Fruit fly (Drosophila melanogaster): ENCODE measurements around the gene Tektin-C.
A peak's percentile ranks its signal among the peaks of the same experiment; 100 is the strongest.

The Tektin-C gene

DNA sequence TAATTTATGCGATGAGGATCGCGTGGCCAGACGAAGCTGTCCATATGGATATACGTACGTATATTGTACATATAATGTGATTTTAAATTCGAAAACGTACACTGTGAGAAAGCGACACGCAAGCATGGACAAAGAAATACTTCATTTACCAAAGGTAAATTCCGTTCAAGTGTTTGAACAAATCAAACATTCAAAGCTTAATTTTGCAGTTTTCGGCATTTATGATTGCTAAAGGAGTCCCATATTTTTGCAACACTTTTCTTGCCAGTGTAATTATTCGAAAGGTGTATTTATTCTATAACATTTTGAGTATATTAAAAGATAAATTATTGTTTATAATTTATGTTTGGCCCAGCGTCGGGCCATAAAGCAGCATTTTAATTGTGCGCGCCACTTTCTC lies 23.0 kb upstream of the Tektin-C start (continued):
- TF ChIP-seq CG31388 (GFP tag; optimal IDR thresholded peaks at IDR 0.05) (no peak), CG31441 (GFP tag; IDR thresholded peaks at IDR 0.05) (peak; percentile 48; the same call in 1 of the 2 replicates), Doc3 (GFP tag; IDR thresholded peaks at IDR 0.05; ENCODE audit: partially characterized antibody) (no peak), CG10462 (GFP tag; optimal IDR thresholded peaks at IDR 0.05) (no peak), her (GFP tag; optimal IDR thresholded peaks at IDR 0.05) (no peak), CG18262 (tag; optimal IDR thresholded peaks at IDR 0.05) (peak; percentile 16), CG10431 (GFP tag; optimal IDR thresholded peaks at IDR 0.05) (no peak), Dip3 (GFP tag; optimal IDR thresholded peaks at IDR 0.05) (peak; percentile 42), CoRest (tag; optimal IDR thresholded peaks at IDR 0.05) (peak; percentile 44), CG8765 (GFP tag; IDR thresholded peaks at IDR 0.05) (no peak), CG14667 (GFP tag; IDR thresholded peaks at IDR 0.05) (no peak), vvl (GFP tag; IDR thresholded peaks at IDR 0.05) (peak; percentile 13; the same call in 1 of the 2 replicates), CG4282 (GFP tag; optimal IDR thresholded peaks at IDR 0.05) (no peak), CG17912 (GFP tag; optimal IDR thresholded peaks at IDR 0.05) (no peak), crol (GFP tag; IDR thresholded peaks at IDR 0.05) (no peak), usp (GFP tag; optimal IDR thresholded peaks at IDR 0.05) (no peak), vnd (GFP tag; IDR thresholded peaks at IDR 0.05; ENCODE audit: partially characterized antibody) (no peak), CG34376 (GFP tag; optimal IDR thresholded peaks at IDR 0.05) (no peak), Hr51 (GFP tag; optimal IDR thresholded peaks at IDR 0.05) (peak in 1 of 2 experiments; percentile 47), kah (GFP tag; optimal IDR thresholded peaks at IDR 0.05) (no peak), hb (GFP tag; IDR thresholded peaks at IDR 0.05; ENCODE audit: partially characterized antibody) (no peak), pb (GFP tag; optimal IDR thresholded peaks at IDR 0.05) (no peak), dpn (GFP tag; optimal IDR thresholded peaks at IDR 0.05) (peak; percentile 38 to 39), pfk (GFP tag; optimal IDR thresholded peaks at IDR 0.05) (no peak), Bteb2 (GFP tag; optimal IDR thresholded peaks at IDR 0.05) (no peak), CG4404 (GFP tag; IDR thresholded peaks at IDR 0.05) (no peak), CG14860 (GFP tag; IDR thresholded peaks at IDR 0.05; ENCODE audit: partially characterized antibody) (no peak), CG13296 (GFP tag; optimal IDR thresholded peaks at IDR 0.05) (no peak), CG2129 (GFP tag; IDR thresholded peaks at IDR 0.05; ENCODE audit: partially characterized antibody) (no peak), CG18599 (GFP tag; optimal IDR thresholded peaks at IDR 0.05) (no peak), CG2889 (GFP tag; IDR thresholded peaks at IDR 0.05) (no peak), CG33557 (GFP tag; optimal IDR thresholded peaks at IDR 0.05) (no peak), Tbp (GFP tag; optimal IDR thresholded peaks at IDR 0.05) (no peak), tio (GFP tag; optimal IDR thresholded peaks at IDR 0.05) (peak; percentile 33), CG8089 (GFP tag; optimal IDR thresholded peaks at IDR 0.05) (no peak), HmgD (GFP tag; optimal IDR thresholded peaks at IDR 0.05) (no peak), E2f1 (GFP tag; IDR thresholded peaks at IDR 0.05) (no peak), caup (GFP tag; optimal IDR thresholded peaks at IDR 0.05; ENCODE audit: severe bottlenecking) (peak; percentile 11), HmgZ (tag; optimal IDR thresholded peaks at IDR 0.05) (no peak), tx (GFP tag; optimal IDR thresholded peaks at IDR 0.05) (no peak), corto (GFP tag; optimal IDR thresholded peaks at IDR 0.05) (no peak), Adf1 (GFP tag; IDR thresholded peaks at IDR 0.05) (no peak), Blimp-1 (GFP tag; optimal IDR thresholded peaks at IDR 0.05) (peak; percentile 14), ssp (GFP tag; IDR thresholded peaks at IDR 0.05) (no peak), dati (GFP tag; IDR thresholded peaks at IDR 0.05) (no peak), CG5953 (GFP tag; IDR thresholded peaks at IDR 0.05) (no peak), mld (GFP tag; IDR thresholded peaks at IDR 0.05; ENCODE audit: partially characterized antibody) (no peak), zen2 (GFP tag; IDR thresholded peaks at IDR 0.05; ENCODE audit: partially characterized antibody) (no peak), PHDP (tag; optimal IDR thresholded peaks at IDR 0.05) (peak; percentile 44), YL-1 (GFP tag; optimal IDR thresholded peaks at IDR 0.05) (no peak), fu2 (GFP tag; optimal IDR thresholded peaks at IDR 0.05) (no peak)

Data from whole organism, embryonic.